Fruit fly (Drosophila melanogaster) whole organism, embryonic: ENCODE results near the gene CG2712.
A peak's percentile ranks its signal among the peaks of the same experiment; 100 is the strongest.

ENCODE experiments used
- Blimp-1 ChIP-seq: fragments of 200-800 bp; sonication (Bioruptor generic); optimal IDR thresholded peaks from 3 replicates; lab custom pipeline; 2018; ENCODE audit warnings: missing biosample characterization, missing genetic modification characterization, mild to moderate bottlenecking, moderate library complexity, missing genetic modification reagents
- C15 ChIP-seq: fragments of 200-800 bp; sonication (Bioruptor generic); IDR thresholded peaks from 3 replicates; pipeline ENCODE4 v1.3.6; 2022; ENCODE audit warnings: missing biosample characterization, missing genetic modification characterization
- CG11093 ChIP-seq: fragments of 200-800 bp; sonication (Bioruptor generic); IDR thresholded peaks from 3 replicates; pipeline ENCODE4 v1.3.6; 2022; ENCODE audit warnings: missing biosample characterization, missing genetic modification characterization
- CG11398 ChIP-seq: fragments of 200-800 bp; sonication (Bioruptor generic); optimal IDR thresholded peaks from 2 replicates; lab custom pipeline; 2016; ENCODE audit warnings: missing biosample characterization, missing genetic modification characterization
- CG11696 ChIP-seq: fragments of 200-800 bp; sonication (Bioruptor generic); IDR thresholded peaks from 2 replicates; pipeline ENCODE4 v1.3.6; 2022; ENCODE audit warnings: missing biosample characterization, missing genetic modification characterization
- CG13775 ChIP-seq: fragments of 200-800 bp; sonication (Bioruptor generic); optimal IDR thresholded peaks from 3 replicates; lab custom pipeline; 2017; ENCODE audit warnings: missing biosample characterization, mild to moderate bottlenecking, missing genetic modification characterization
- CG1529 ChIP-seq: fragments of 200-800 bp; sonication (Bioruptor generic); optimal IDR thresholded peaks from 3 replicates; lab custom pipeline; 2018; ENCODE audit warnings: missing biosample characterization, missing genetic modification characterization
- CG17328 ChIP-seq: fragments of 200-800 bp; sonication (Bioruptor generic); IDR thresholded peaks from 2 replicates; pipeline ENCODE4 v1.3.6; 2022; ENCODE audit warnings: missing biosample characterization, missing genetic modification characterization
- CG1792 ChIP-seq: fragments of 200-800 bp; sonication (Bioruptor generic); optimal IDR thresholded peaks from 2 replicates; lab custom pipeline; 2016; ENCODE audit warnings: missing biosample characterization, missing genetic modification characterization
- CG18011 ChIP-seq: fragments of 200-800 bp; sonication (Bioruptor generic); optimal IDR thresholded peaks from 2 replicates; lab custom pipeline; 2017; ENCODE audit warnings: missing biosample characterization, missing genetic modification characterization, mild to moderate bottlenecking, moderate library complexity, missing genotype
- CG2202 ChIP-seq: fragments of 200-800 bp; sonication (Bioruptor generic); optimal IDR thresholded peaks from 2 replicates; lab custom pipeline; 2018; ENCODE audit warnings: missing biosample characterization, mild to moderate bottlenecking, missing genetic modification characterization
- CG30020 ChIP-seq: fragments of 200-800 bp; optimal IDR thresholded peaks from 2 replicates; lab custom pipeline; 2019; ENCODE audit warnings: missing biosample characterization, mild to moderate bottlenecking, missing genetic modification characterization, moderate library complexity
- CG30431 ChIP-seq: fragments of 200-800 bp; sonication (Bioruptor generic); optimal IDR thresholded peaks from 2 replicates; lab custom pipeline; 2017; ENCODE audit warnings: missing biosample characterization, missing genetic modification characterization
- CG3163 ChIP-seq: fragments of 200-800 bp; sonication (Bioruptor generic); optimal IDR thresholded peaks from 3 replicates; lab custom pipeline; 2016; ENCODE audit warnings: missing biosample characterization, missing genetic modification characterization
- CG3281 ChIP-seq: fragments of 200-800 bp; sonication (Bioruptor generic); optimal IDR thresholded peaks from 3 replicates; lab custom pipeline; 2017; ENCODE audit warnings: missing biosample characterization, mild to moderate bottlenecking, missing genetic modification characterization
- CG4404 ChIP-seq: fragments of 200-800 bp; sonication (Bioruptor generic); IDR thresholded peaks from 2 replicates; pipeline ENCODE4 v1.3.6; 2022; ENCODE audit warnings: missing biosample characterization, missing genetic modification characterization
- CG6272 ChIP-seq: fragments of 200-800 bp; sonication (Bioruptor generic); IDR thresholded peaks from 2 replicates; pipeline ENCODE4 v1.3.6; 2022; ENCODE audit warnings: missing biosample characterization, missing genetic modification characterization
- CG6791 ChIP-seq: fragments of 200-800 bp; sonication (Bioruptor generic); IDR thresholded peaks from 3 replicates; pipeline ENCODE4 v1.3.6; 2022; ENCODE audit warnings: missing biosample characterization, missing genetic modification characterization; ENCODE audit not compliant: partially characterized antibody
- CG9215 ChIP-seq: fragments of 200-800 bp; sonication (Bioruptor generic); IDR thresholded peaks from 2 replicates; pipeline ENCODE4 v1.3.6; 2022; ENCODE audit warnings: missing biosample characterization, missing genetic modification characterization
- Dip2 ChIP-seq: fragments of 200-800 bp; sonication (Bioruptor generic); IDR thresholded peaks from 2 replicates; pipeline ENCODE4 v1.3.6; 2022; ENCODE audit warnings: missing biosample characterization, missing genetic modification characterization
- Dll ChIP-seq: fragments of 200-800 bp; sonication (Bioruptor generic); IDR thresholded peaks from 4 replicates; pipeline ENCODE4 v1.3.6; 2022; ENCODE audit warnings: missing biosample characterization, missing genetic modification characterization; ENCODE audit not compliant: partially characterized antibody
- ERR ChIP-seq: fragments of 200-800 bp; sonication (Bioruptor generic); optimal IDR thresholded peaks from 2 replicates; lab custom pipeline; 2016; ENCODE audit warnings: missing biosample characterization, missing genetic modification characterization
- Fer1 ChIP-seq: fragments of 200-800 bp; sonication (Bioruptor generic); optimal IDR thresholded peaks from 2 replicates; lab custom pipeline; 2017; ENCODE audit warnings: missing biosample characterization, mild to moderate bottlenecking, missing genetic modification characterization
- HLHmδ ChIP-seq: fragments of 200-800 bp; sonication (Bioruptor generic); optimal IDR thresholded peaks from 2 replicates; lab custom pipeline; 2018; ENCODE audit warnings: missing biosample characterization, mild to moderate bottlenecking, missing genetic modification characterization, moderate library complexity
- Hey ChIP-seq: fragments of 200-800 bp; sonication (Bioruptor generic); optimal IDR thresholded peaks from 3 replicates; lab custom pipeline; 2018; ENCODE audit warnings: missing biosample characterization, mild to moderate bottlenecking, missing genetic modification characterization
- Jarid2 ChIP-seq: fragments of 200-800 bp; sonication (Bioruptor generic); optimal IDR thresholded peaks from 3 replicates; lab custom pipeline; 2017; ENCODE audit warnings: mild to moderate bottlenecking, missing biosample characterization, missing genetic modification reagents, missing genetic modification characterization
- Lhr ChIP-seq: fragments of 200-800 bp; sonication (Bioruptor generic); optimal IDR thresholded peaks from 3 replicates; lab custom pipeline; 2017; ENCODE audit warnings: mild to moderate bottlenecking, missing biosample characterization, missing genetic modification reagents, missing genetic modification characterization
- Max ChIP-seq: fragments of 200-800 bp; sonication (Bioruptor generic); optimal IDR thresholded peaks from 2 replicates; lab custom pipeline; 2016; ENCODE audit warnings: missing biosample characterization, mild to moderate bottlenecking, missing genetic modification characterization
- Oli ChIP-seq: fragments of 200-800 bp; sonication (Bioruptor generic); optimal IDR thresholded peaks from 2 replicates; lab custom pipeline; 2018; ENCODE audit warnings: missing biosample characterization, mild to moderate bottlenecking, missing genetic modification characterization, moderate library complexity
- Spps ChIP-seq: fragments of 200-800 bp; sonication (Bioruptor generic); optimal IDR thresholded peaks from 2 replicates; lab custom pipeline; 2018; ENCODE audit warnings: missing biosample characterization, mild to moderate bottlenecking, missing genetic modification characterization
- Tbp ChIP-seq: fragments of >200 bp; optimal IDR thresholded peaks from 2 replicates; lab custom pipeline; 2018; ENCODE audit warnings: missing biosample characterization, missing genetic modification characterization
- bab2 ChIP-seq: fragments of 200-800 bp; sonication (Bioruptor generic); optimal IDR thresholded peaks from 2 replicates; lab custom pipeline; 2016; ENCODE audit warnings: missing biosample characterization, missing genetic modification characterization
- cad ChIP-seq: fragments of >200 bp; optimal IDR thresholded peaks from 2 replicates; lab custom pipeline; 2017; ENCODE audit warnings: missing biosample characterization, missing genetic modification characterization
- ems ChIP-seq: fragments of 200-800 bp; sonication (Bioruptor generic); optimal IDR thresholded peaks from 3 replicates; lab custom pipeline; 2016; ENCODE audit warnings: missing biosample characterization, missing genetic modification characterization
- gcm2 ChIP-seq: fragments of 200-800 bp; sonication (Bioruptor generic); optimal IDR thresholded peaks from 2 replicates; lab custom pipeline; 2016; ENCODE audit warnings: missing biosample characterization, missing genetic modification characterization
- gsb-n ChIP-seq: fragments of 200-800 bp; sonication (Bioruptor generic); optimal IDR thresholded peaks from 3 replicates; lab custom pipeline; 2018; ENCODE audit warnings: missing biosample characterization, mild to moderate bottlenecking, missing genetic modification characterization
- h ChIP-seq: fragments of >200 bp; optimal IDR thresholded peaks from 2 replicates; lab custom pipeline; 2017
- hb ChIP-seq: fragments of 200-800 bp; sonication (Bioruptor generic); IDR thresholded peaks from 3 replicates; pipeline ENCODE4 v1.3.6; 2022; ENCODE audit warnings: missing biosample characterization, missing genetic modification characterization; ENCODE audit not compliant: partially characterized antibody
- hbn ChIP-seq: fragments of 200-800 bp; sonication (Bioruptor generic); IDR thresholded peaks from 2 replicates; pipeline ENCODE4 v1.3.6; 2022; ENCODE audit warnings: missing biosample characterization, missing genetic modification characterization; ENCODE audit not compliant: partially characterized antibody
- jing ChIP-seq: fragments of 200-800 bp; sonication (Bioruptor generic); optimal IDR thresholded peaks from 2 replicates; lab custom pipeline; 2018; ENCODE audit warnings: missing biosample characterization, mild to moderate bottlenecking, missing genetic modification characterization
- kni ChIP-seq: fragments of 200-800 bp; sonication (Bioruptor generic); optimal IDR thresholded peaks from 3 replicates; lab custom pipeline; 2017; ENCODE audit warnings: mild to moderate bottlenecking, missing biosample characterization, missing genetic modification reagents, missing genetic modification characterization
- lmd ChIP-seq: fragments of 200-800 bp; sonication (Bioruptor generic); IDR thresholded peaks from 2 replicates; pipeline ENCODE4 v1.3.6; 2022; ENCODE audit warnings: missing biosample characterization, missing genetic modification characterization
- lola ChIP-seq, 3 experiments: fragments of >200 bp in 2 of 3; fragments of 200-800 bp in 1 of 3; sonication (Bioruptor generic) in 1 of 3; optimal IDR thresholded peaks; 2 replicates each; lab custom pipeline; 2017 to 2019; ENCODE audit warnings: missing biosample characterization in 3 of 3, missing genetic modification characterization in 3 of 3, mild to moderate bottlenecking in 1 of 3, moderate library complexity in 1 of 3
- onecut ChIP-seq: fragments of 200-800 bp; sonication (Bioruptor generic); IDR thresholded peaks from 2 replicates; pipeline ENCODE4 v1.3.6; 2022; ENCODE audit warnings: missing biosample characterization, missing genetic modification characterization
- org-1 ChIP-seq: fragments of 200-800 bp; sonication (Bioruptor generic); optimal IDR thresholded peaks from 2 replicates; lab custom pipeline; 2017; ENCODE audit warnings: missing biosample characterization, missing genetic modification characterization
- pzg ChIP-seq: fragments of 200-800 bp; sonication (Bioruptor generic); optimal IDR thresholded peaks from 3 replicates; lab custom pipeline; 2018; ENCODE audit warnings: missing biosample characterization, mild to moderate bottlenecking, missing genetic modification characterization, moderate library complexity
- salm ChIP-seq: fragments of 200-800 bp; sonication (Bioruptor generic); optimal IDR thresholded peaks from 2 replicates; lab custom pipeline; 2018; ENCODE audit warnings: missing biosample characterization, mild to moderate bottlenecking, missing genetic modification characterization
- scrt ChIP-seq: fragments of 200-800 bp; sonication (Bioruptor generic); optimal IDR thresholded peaks from 2 replicates; lab custom pipeline; 2018; ENCODE audit warnings: missing biosample characterization, mild to moderate bottlenecking, missing genetic modification characterization, moderate library complexity
- sd ChIP-seq: fragments of 200-800 bp; sonication (Bioruptor generic); optimal IDR thresholded peaks from 3 replicates; lab custom pipeline; 2018; ENCODE audit warnings: missing biosample characterization, mild to moderate bottlenecking, missing genetic modification characterization, moderate library complexity
- unpg ChIP-seq: fragments of 200-800 bp; sonication (Bioruptor generic); optimal IDR thresholded peaks from 3 replicates; lab custom pipeline; 2018; ENCODE audit warnings: missing biosample characterization, mild to moderate bottlenecking, missing genetic modification characterization, moderate library complexity
- usp ChIP-seq: fragments of >200 bp; optimal IDR thresholded peaks from 2 replicates; lab custom pipeline; 2017; ENCODE audit warnings: missing biosample characterization, missing genetic modification characterization

CG2712 gene

DNA sequence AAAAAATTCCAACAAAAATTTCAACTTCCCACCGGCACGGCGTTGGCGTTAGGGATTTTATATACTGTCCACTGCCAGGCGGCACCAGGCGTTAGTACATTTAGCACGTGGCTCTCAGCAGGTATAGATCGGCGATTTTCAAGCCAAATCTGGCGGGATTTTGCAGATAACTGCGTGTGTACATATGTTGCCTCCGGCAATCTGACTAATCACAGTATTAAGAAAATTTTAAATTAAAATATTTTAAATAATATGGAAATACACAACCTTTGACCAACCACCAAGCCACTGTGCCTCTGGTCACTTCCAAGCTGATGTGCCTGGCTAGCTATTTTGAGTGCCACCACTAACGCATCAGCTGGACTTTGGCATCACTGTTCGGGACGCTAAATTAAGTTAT, at the start of gene CG2712, which contains the start of gene ttm50 (continued):
- TF ChIP-seq salm, result no peak
- TF ChIP-seq usp, result no peak
- TF ChIP-seq CG11093 (GFP tag; lab: Robert Waterston, UW), result peak; percentile 62; the same call in 1 of the 3 replicates
- TF ChIP-seq CG11696 (GFP tag; lab: Robert Waterston, UW), result no peak
- peak; percentile 58; the same call in 1 of the 2 replicates for TF ChIP-seq lmd (GFP tag; lab: Robert Waterston, UW)
- no peak for TF ChIP-seq ERR
- TF ChIP-seq Jarid2, result no peak
- TF ChIP-seq CG3163 (GFP tag; lab: Kevin White, UChicago), result no peak
- no peak for TF ChIP-seq unpg (GFP tag; lab: Kevin White, UChicago)
- no peak for TF ChIP-seq CG1792
- TF ChIP-seq scrt, result no peak
- TF ChIP-seq CG9215 (GFP tag; lab: Robert Waterston, UW), result peak; percentile 64
- peak in 1 of 3 experiments; percentile 65 for TF ChIP-seq lola (GFP tag; optimal IDR thresholded peaks at IDR 0.05; lab: Kevin White, UChicago)
- no peak for TF ChIP-seq ems (GFP tag; lab: Kevin White, UChicago)
- TF ChIP-seq CG17328 (GFP tag; lab: Robert Waterston, UW), result no peak
- no peak for TF ChIP-seq sd (tag; lab: Kevin White, UChicago)
- no peak for TF ChIP-seq gsb-n
- TF ChIP-seq jing (GFP tag; lab: Kevin White, UChicago), result no peak
- no peak for TF ChIP-seq h
- peak; percentile 60 for TF ChIP-seq CG3281 (GFP tag; lab: Kevin White, UChicago)
- TF ChIP-seq Spps (tag; lab: Kevin White, UChicago), result no peak
- no peak for TF ChIP-seq CG6791
- no peak for TF ChIP-seq onecut
- peak; percentile 60 for TF ChIP-seq CG4404 (GFP tag; lab: Robert Waterston, UW)
- TF ChIP-seq Blimp-1, result no peak
- TF ChIP-seq Oli, result peak; percentile 57
- no peak for TF ChIP-seq org-1 (GFP tag; lab: Kevin White, UChicago)
- 0 out of 3 replicates have a peak, but pooled peaks have one; percentile 40 for TF ChIP-seq C15 (GFP tag; lab: Robert Waterston, UW)
- TF ChIP-seq CG13775 (GFP tag; lab: Kevin White, UChicago), result peak; percentile 73
- peak; percentile 51; the same call in 1 of the 2 replicates for TF ChIP-seq CG6272 (GFP tag; lab: Robert Waterston, UW)
- TF ChIP-seq hbn (GFP tag; lab: Robert Waterston, UW), result no peak
- TF ChIP-seq CG2202 (tag; lab: Kevin White, UChicago), result no peak
- no peak for TF ChIP-seq cad (GFP tag; lab: Kevin White, UChicago)
- peak; percentile 87 for TF ChIP-seq Max (GFP tag; lab: Kevin White, UChicago)
- TF ChIP-seq Fer1 (GFP tag; lab: Kevin White, UChicago), result peak; percentile 64
- TF ChIP-seq Dll (GFP tag; lab: Robert Waterston, UW), result 0 out of 4 replicates have a peak, but pooled peaks have one; percentile 14
- TF ChIP-seq Dip2 (GFP tag; lab: Robert Waterston, UW), result no peak
- no peak for TF ChIP-seq CG11398 (GFP tag; lab: Kevin White, UChicago)
- no peak for TF ChIP-seq Lhr
- no peak for TF ChIP-seq kni (GFP tag; lab: Kevin White, UChicago)
- no peak for TF ChIP-seq CG1529 (GFP tag; lab: Kevin White, UChicago)
- TF ChIP-seq HLHmδ (GFP tag; lab: Kevin White, UChicago), result no peak
- TF ChIP-seq CG30020, result peak; percentile 52
- TF ChIP-seq CG18011 (GFP tag; lab: Kevin White, UChicago), result no peak
- peak; percentile 56 for TF ChIP-seq pzg (GFP tag; lab: Kevin White, UChicago)
- no peak for TF ChIP-seq hb (GFP tag; lab: Robert Waterston, UW)
- TF ChIP-seq bab2, result peak; percentile 0
- no peak for TF ChIP-seq CG30431 (GFP tag; lab: Kevin White, UChicago)
- no peak for TF ChIP-seq gcm2 (GFP tag; lab: Kevin White, UChicago)
- TF ChIP-seq Tbp (GFP tag; lab: Kevin White, UChicago), result peak; percentile 66
- no peak for TF ChIP-seq Hey (tag; lab: Kevin White, UChicago)
